Fruit fly (Drosophila melanogaster) Kc167 (cell line): Measurements from ENCODE around the gene CG31463.

Experiments used
- Myc ChIP-seq: fragments of >200 bp; optimal IDR thresholded peaks from 2 replicates; lab custom pipeline; 2017; ENCODE audit warnings: missing external identifiers
- Sin3A ChIP-seq: fragments of >200 bp; optimal IDR thresholded peaks from 2 replicates; lab custom pipeline; 2018; ENCODE audit warnings: missing external identifiers
- h ChIP-seq: fragments of >200 bp; optimal IDR thresholded peaks from 3 replicates; lab custom pipeline; 2018; ENCODE audit warnings: missing external identifiers
- insv ChIP-seq: fragments of >200 bp; optimal IDR thresholded peaks from 3 replicates; lab custom pipeline; 2018; ENCODE audit warnings: missing external identifiers
- psq ChIP-seq: fragments of >200 bp; optimal IDR thresholded peaks from 2 replicates; lab custom pipeline; 2017; ENCODE audit warnings: missing external identifiers
- ttk ChIP-seq: sonication (Bioruptor generic); optimal IDR thresholded peaks from 2 replicates; lab custom pipeline; 2017; ENCODE audit warnings: missing external identifiers

Gene CG31463

DNA sequence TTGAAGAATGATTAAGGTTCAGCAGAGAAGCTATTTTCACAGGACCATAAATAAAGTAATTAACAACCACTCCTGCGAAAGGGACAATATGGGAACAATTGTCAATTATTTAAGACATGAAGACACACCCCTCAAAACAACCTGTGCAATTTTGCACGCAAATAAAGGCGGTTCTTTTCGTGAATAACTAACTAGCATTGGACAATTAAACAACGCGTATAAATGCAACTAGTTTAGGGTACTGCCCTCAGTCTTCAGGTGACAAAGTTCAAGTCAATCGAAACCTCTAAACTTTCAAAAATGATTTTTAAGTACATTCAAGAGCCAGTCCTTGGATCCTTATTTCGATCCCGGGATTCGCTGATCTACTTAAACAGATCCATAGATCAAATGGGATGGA, 29.3 kb downstream of the CG31463 start, which contains the start of gene Or85a:
Gene Or85a (plus strand): TSS at position 301 of the 400 bp plus-strand sequence.
- no peak for TF ChIP-seq psq
- TF ChIP-seq Myc, result no peak
- TF ChIP-seq insv (lab: Kevin White, UChicago), result no peak

DNA sequence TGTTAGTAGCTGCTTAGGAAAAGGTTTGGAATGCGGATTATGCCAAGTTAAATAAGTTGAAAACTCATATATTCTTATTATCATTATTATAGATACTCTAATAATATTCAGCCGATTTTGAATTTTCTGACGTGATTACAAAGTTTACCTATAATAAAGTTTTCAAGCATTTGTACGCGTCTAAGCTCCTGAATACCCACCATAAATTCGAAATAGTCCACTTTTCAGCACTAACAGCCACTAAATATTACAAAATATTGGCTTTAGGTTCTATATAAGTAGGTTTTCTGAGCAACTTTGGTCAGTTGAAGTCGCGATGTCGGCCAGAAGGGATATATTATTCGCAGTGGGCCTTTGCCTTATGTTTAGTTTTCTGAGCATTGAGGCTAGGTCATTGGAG, 31.9 kb downstream of the CG31463 start, which contains the start of gene CG7443:
Gene CG7443 (plus strand): TSS at position 301 of the 400 bp plus-strand sequence.
- no peak for TF ChIP-seq Myc

dm6 chr3R:8326884-8327283, 34.7 kb downstream of the CG31463 start:
- TF ChIP-seq insv (lab: Kevin White, UChicago) (no peak), h (lab: Kevin White, UChicago) (no peak)

- TF ChIP-seq psq (no peak), Myc (no peak), Sin3A (no peak), h (lab: Kevin White, UChicago) (no peak), ttk (lab: Kevin White, UChicago) (no peak), insv (lab: Kevin White, UChicago) (no peak)
These were observed 36.0 kb downstream of the CG31463 start for dm6 chr3R:8327967-8328789.

DNA sequence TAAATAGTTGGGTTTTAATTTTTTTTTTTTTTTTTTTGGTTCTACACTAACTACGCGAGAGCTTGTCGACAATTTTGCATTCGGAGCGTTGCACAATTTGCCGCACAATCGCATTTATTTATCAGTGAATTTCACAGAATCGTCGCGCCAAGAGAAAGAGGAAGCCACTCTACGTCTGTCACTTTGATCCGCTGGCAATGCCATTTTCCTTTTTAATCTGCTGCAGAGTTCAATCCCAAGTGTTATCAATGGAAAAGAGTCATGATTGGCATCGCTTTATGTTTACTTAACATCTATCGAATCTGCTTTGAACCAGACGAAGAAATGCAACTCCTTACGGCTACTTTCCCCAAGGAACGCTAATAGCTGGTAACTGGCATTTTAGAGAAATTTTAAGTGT, 37.5 kb downstream of the CG31463 start:
- TF ChIP-seq h (lab: Kevin White, UChicago) (no peak), insv (lab: Kevin White, UChicago) (no peak)

DNA sequence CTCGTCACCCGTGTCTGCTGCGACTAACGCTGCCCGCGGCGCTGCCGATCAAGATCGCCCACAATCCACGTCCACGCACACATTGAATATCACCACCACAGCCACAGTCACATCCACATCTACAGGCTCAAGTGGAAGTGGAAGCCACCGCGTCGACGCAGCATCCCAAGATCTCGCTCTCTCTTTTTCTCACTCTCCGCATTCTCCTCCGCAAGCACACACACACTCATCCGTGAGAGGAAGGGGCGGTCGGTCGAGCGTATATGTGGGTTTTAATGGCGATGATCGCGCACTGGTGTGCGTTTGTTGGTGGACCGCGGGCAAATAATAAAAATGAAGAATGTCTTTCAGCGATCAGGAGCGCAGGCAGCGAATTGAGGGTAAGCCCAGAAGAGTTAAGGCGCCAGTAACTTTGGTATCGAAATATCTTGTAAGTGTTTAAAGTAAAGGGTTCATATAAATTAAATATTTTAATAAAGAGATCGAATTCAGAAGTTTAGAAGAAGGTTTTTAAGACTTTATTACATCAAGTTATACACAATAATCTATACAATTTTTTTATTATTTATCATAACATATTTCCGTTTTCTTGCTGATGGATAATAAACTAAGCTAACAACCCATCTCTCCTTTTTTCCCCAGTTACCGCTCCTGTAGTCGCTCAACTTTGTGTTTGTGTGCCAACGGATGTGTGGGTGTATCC, 41.8 kb downstream of the CG31463 start, which contains the start of gene Poxm:
Gene Poxm (minus strand): TSS at position 25 of the 703 bp plus-strand sequence.
- TF ChIP-seq ttk (lab: Kevin White, UChicago) (no peak), psq (no peak)

- no peak for TF ChIP-seq insv (lab: Kevin White, UChicago)
- no peak for TF ChIP-seq ttk (lab: Kevin White, UChicago)
- TF ChIP-seq psq, result no peak
- TF ChIP-seq h (lab: Kevin White, UChicago), result no peak
- no peak for TF ChIP-seq Myc
- TF ChIP-seq Sin3A, result no peak
These were observed 42.3 kb downstream of the CG31463 start for dm6 chr3R:8334471-8334783.

DNA sequence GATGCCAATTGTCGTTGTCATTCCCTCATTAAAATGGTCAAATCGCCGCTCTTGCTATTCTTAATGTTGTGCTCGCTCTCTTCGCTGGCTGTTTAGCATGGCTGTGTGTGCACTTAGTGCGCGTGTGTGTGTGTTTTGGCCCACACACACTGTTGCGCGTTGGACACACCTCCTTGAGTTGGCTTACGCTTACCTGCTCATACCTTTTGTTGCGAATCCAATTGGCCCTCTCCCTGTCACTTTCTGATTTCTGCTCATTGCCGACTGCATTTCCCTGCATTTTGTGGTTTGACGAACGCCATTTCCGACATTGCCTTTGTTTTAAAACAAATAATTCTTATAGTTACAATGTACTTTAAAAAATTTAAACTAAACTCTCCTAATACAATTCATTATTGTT, 42.8 kb downstream of the CG31463 start:
- TF ChIP-seq psq (no peak), h (lab: Kevin White, UChicago) (no peak), Sin3A (no peak), Myc (no peak), ttk (lab: Kevin White, UChicago) (no peak), insv (lab: Kevin White, UChicago) (no peak)

- TF ChIP-seq psq, result no peak
- no peak for TF ChIP-seq insv (lab: Kevin White, UChicago)
- TF ChIP-seq Sin3A, result no peak
- no peak for TF ChIP-seq h (lab: Kevin White, UChicago)
- TF ChIP-seq Myc, result no peak
These were observed 44.0 kb downstream of the CG31463 start for dm6 chr3R:8336012-8336567.

DNA sequence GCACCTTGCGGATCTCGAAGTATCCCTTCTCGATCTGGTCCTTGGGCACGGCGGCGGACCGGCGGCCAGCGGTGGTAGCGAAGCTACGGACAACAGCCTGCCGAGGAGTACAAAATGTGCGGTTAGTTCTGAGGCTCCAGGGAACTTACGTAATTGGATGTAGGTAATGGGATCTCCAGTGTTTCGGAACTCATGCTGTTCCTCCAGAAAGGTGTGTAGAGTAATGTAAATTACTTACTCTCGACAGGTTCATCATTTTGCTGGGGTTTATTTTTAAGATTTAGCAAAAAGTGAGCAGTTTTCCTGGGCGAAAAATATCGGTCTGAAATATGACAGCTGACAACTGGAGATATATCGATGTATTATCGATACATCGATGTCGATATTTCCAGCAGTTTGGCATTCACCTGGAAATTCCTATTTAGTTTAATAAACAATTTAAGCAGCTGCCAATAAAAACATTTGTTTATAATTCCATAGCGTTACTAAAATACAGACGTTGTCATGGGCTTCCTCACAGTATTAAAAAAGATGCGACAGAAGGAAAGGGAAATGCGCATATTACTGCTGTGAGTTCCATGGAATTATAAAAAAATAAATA, 48.6 kb downstream of the CG31463 start, which contains the start of the genes COX7A and Arl2:
Gene COX7A (minus strand): TSS at position 369 of the 601 bp plus-strand sequence.
Gene Arl2 (plus strand): TSS at position 426 of the 601 bp plus-strand sequence.
- TF ChIP-seq psq, result no peak
- no peak for TF ChIP-seq insv (lab: Kevin White, UChicago)
- no peak for TF ChIP-seq ttk (lab: Kevin White, UChicago)
- no peak for TF ChIP-seq Myc
- TF ChIP-seq Sin3A, result no peak
- TF ChIP-seq h (lab: Kevin White, UChicago), result no peak
